Fruit fly (Drosophila melanogaster) whole organism, embryonic: ENCODE data around the gene CheB38c.

Experiments used
- Blimp-1 ChIP-seq: fragments of 200-800 bp; sonication (Bioruptor generic); optimal IDR thresholded peaks from 3 replicates; lab custom pipeline; 2018; ENCODE audit warnings: missing biosample characterization, missing genetic modification characterization, mild to moderate bottlenecking, moderate library complexity, missing genetic modification reagents
- CG10267 ChIP-seq: fragments of 200-800 bp; sonication (Bioruptor generic); optimal IDR thresholded peaks from 2 replicates; lab custom pipeline; 2018; ENCODE audit warnings: missing biosample characterization, mild to moderate bottlenecking, missing genetic modification characterization, moderate library complexity
- CG3407 ChIP-seq: fragments of 200-800 bp; sonication (Bioruptor generic); optimal IDR thresholded peaks from 2 replicates; lab custom pipeline; 2018; ENCODE audit warnings: missing biosample characterization, mild to moderate bottlenecking, missing genetic modification characterization
- CG4854 ChIP-seq: fragments of 200-800 bp; sonication (Bioruptor generic); optimal IDR thresholded peaks from 2 replicates; lab custom pipeline; 2016; ENCODE audit warnings: missing biosample characterization, missing genetic modification characterization, inconsistent platforms
- Sox102F ChIP-seq: fragments of 200-800 bp; sonication (Bioruptor generic); optimal IDR thresholded peaks from 2 replicates; lab custom pipeline; 2018; ENCODE audit warnings: missing biosample characterization, mild to moderate bottlenecking, missing genetic modification characterization, moderate library complexity
- hbn ChIP-seq: fragments of 200-800 bp; sonication (Bioruptor generic); IDR thresholded peaks from 2 replicates; pipeline ENCODE4 v1.3.6; 2022; ENCODE audit warnings: missing biosample characterization, missing genetic modification characterization; ENCODE audit not compliant: partially characterized antibody
- maf-S ChIP-seq: fragments of 200-800 bp; sonication (Bioruptor generic); optimal IDR thresholded peaks from 2 replicates; lab custom pipeline; 2016; ENCODE audit warnings: missing biosample characterization, missing genetic modification characterization
- zen2 ChIP-seq: fragments of 200-800 bp; sonication (Bioruptor generic); IDR thresholded peaks from 3 replicates; pipeline ENCODE4 v1.3.6; 2022; ENCODE audit warnings: missing biosample characterization, missing genetic modification characterization; ENCODE audit not compliant: partially characterized antibody

DNA sequence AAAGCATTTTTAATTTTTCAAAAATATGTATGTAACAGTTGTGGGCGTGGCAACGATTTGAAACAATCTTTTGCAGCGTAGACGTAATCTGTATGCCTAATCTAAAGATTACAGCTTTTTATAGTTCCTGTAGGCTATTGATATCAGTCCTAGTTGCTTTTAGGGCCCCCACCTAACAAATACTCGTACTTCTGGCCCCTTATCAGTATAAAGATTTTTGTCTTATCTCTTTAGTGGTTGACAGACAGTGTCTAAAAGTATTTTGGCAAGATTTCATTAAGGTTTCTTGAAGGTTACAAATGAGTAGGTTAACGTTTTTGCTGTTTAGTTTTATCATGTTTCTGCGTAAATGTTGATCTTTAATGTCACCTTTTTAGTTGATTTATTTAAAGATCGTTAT lies 8.0 kb upstream of the CheB38c start:
- TF ChIP-seq CG4854 (GFP tag; lab: Kevin White, UChicago) (no peak), Sox102F (GFP tag; lab: Kevin White, UChicago) (no peak), zen2 (GFP tag; lab: Robert Waterston, UW) (no peak), CG10267 (tag; lab: Kevin White, UChicago) (no peak), hbn (no peak), maf-S (GFP tag; lab: Kevin White, UChicago) (no peak), CG3407 (GFP tag; lab: Kevin White, UChicago) (no peak), Blimp-1 (GFP tag; lab: Kevin White, UChicago) (no peak)
